Worm (Caenorhabditis elegans) whole organism, L1 larva: ENCODE results near the gene tkt-1.

Experiments used
- C04F5.9 ChIP-seq: sonication (generic microtip); optimal IDR thresholded peaks from 2 replicates; lab custom pipeline; 2016; ENCODE audit warnings: missing genetic modification characterization, missing compliant biosample characterization
- C34B4.2 ChIP-seq: sonication (generic microtip); optimal IDR thresholded peaks from 2 replicates; lab custom pipeline; 2017; ENCODE audit warnings: mild to moderate bottlenecking, missing genetic modification characterization, missing compliant biosample characterization
- alr-1 ChIP-seq: fragments of 200-800 bp; sonication (Bioruptor generic); optimal IDR thresholded peaks from 2 replicates; lab custom pipeline; 2018; ENCODE audit warnings: borderline replicate concordance, mild to moderate bottlenecking, missing genetic modification characterization, missing compliant biosample characterization
- aly-2 ChIP-seq: fragments of 150-350 bp; optimal IDR thresholded peaks from 2 replicates; lab custom pipeline; 2014; ENCODE audit warnings: missing biosample characterization, missing genetic modification characterization
- ama-1 ChIP-seq: fragments of 150-350 bp; optimal IDR thresholded peaks from 2 replicates; lab custom pipeline; 2014
- blmp-1 ChIP-seq: fragments of 150-350 bp; optimal IDR thresholded peaks from 2 replicates; lab custom pipeline; 2014; ENCODE audit warnings: missing biosample characterization, missing genetic modification characterization
- ceh-63 ChIP-seq: fragments of 200-800 bp; sonication (Bioruptor generic); optimal IDR thresholded peaks from 2 replicates; lab custom pipeline; 2018; ENCODE audit warnings: mild to moderate bottlenecking, missing genetic modification characterization, missing compliant biosample characterization
- ceh-8 ChIP-seq: fragments of 200-800 bp; sonication (Bioruptor generic); optimal IDR thresholded peaks from 2 replicates; lab custom pipeline; 2018; ENCODE audit warnings: mild to moderate bottlenecking, missing genetic modification characterization, moderate library complexity, missing compliant biosample characterization
- ceh-88 ChIP-seq: fragments of 200-800 bp; sonication (Bioruptor generic); IDR thresholded peaks from 2 replicates; pipeline ENCODE4 v1.3.6; 2022; ENCODE audit warnings: missing genetic modification characterization, missing compliant biosample characterization
- ceh-90 ChIP-seq: sonication (generic microtip); optimal IDR thresholded peaks from 2 replicates; lab custom pipeline; 2016; ENCODE audit warnings: missing genetic modification characterization, missing compliant biosample characterization
- dpl-1 ChIP-seq, 3 experiments: fragments of 150-350 bp in 2 of 3; sonication (generic microtip) in 1 of 3; optimal IDR thresholded peaks; 2 replicates each; lab custom pipeline; 2014 to 2017; ENCODE audit warnings: missing biosample characterization in 3 of 3, missing genetic modification characterization in 3 of 3, missing genetic modification reagents in 3 of 3
- dsc-1 ChIP-seq: sonication (generic microtip); optimal IDR thresholded peaks from 2 replicates; lab custom pipeline; 2016; ENCODE audit warnings: mild to moderate bottlenecking, missing genetic modification characterization, missing compliant biosample characterization
- egl-13 ChIP-seq: sonication (generic microtip); optimal IDR thresholded peaks from 2 replicates; lab custom pipeline; 2016; ENCODE audit warnings: missing genotype, missing genetic modification reagents, missing genetic modification characterization, missing compliant biosample characterization
- egl-27 ChIP-seq, 2 experiments: fragments of 150-350 bp in 1 of 2; sonication (generic microtip); optimal IDR thresholded peaks; 3 replicates each; lab custom pipeline; 2017 to 2018; ENCODE audit warnings: missing biosample characterization in 2 of 2, missing genetic modification characterization in 2 of 2, missing genetic modification reagents in 2 of 2
- elt-2 ChIP-seq: sonication (generic microtip); optimal IDR thresholded peaks from 2 replicates; lab custom pipeline; 2016; ENCODE audit warnings: missing genetic modification characterization, mild to moderate bottlenecking, inconsistent platforms, missing compliant biosample characterization, missing genetic modification reagents
- ets-5 ChIP-seq: fragments of 200-800 bp; sonication (Bioruptor generic); IDR thresholded peaks from 2 replicates; pipeline ENCODE4 v1.3.6; 2022; ENCODE audit warnings: missing genetic modification characterization, missing compliant biosample characterization
- fkh-10 ChIP-seq: sonication (generic microtip); optimal IDR thresholded peaks from 2 replicates; lab custom pipeline; 2017; ENCODE audit warnings: missing biosample characterization, missing genetic modification reagents, missing genetic modification characterization
- fkh-4 ChIP-seq: sonication (generic microtip); optimal IDR thresholded peaks from 2 replicates; lab custom pipeline; 2016; ENCODE audit warnings: missing compliant biosample characterization, missing genetic modification characterization, borderline replicate concordance
- fos-1 ChIP-seq: fragments of 150-350 bp; optimal IDR thresholded peaks from 2 replicates; lab custom pipeline; 2014; ENCODE audit warnings: missing biosample characterization, missing genetic modification characterization
- hlh-4 ChIP-seq: sonication (generic microtip); optimal IDR thresholded peaks from 2 replicates; lab custom pipeline; 2016; ENCODE audit warnings: mild to moderate bottlenecking, missing genetic modification characterization, missing compliant biosample characterization
- hpl-2 ChIP-seq: fragments of 150-350 bp; optimal IDR thresholded peaks from 2 replicates; lab custom pipeline; 2014; ENCODE audit warnings: missing biosample characterization, missing genetic modification reagents, missing genetic modification characterization
- isw-1 ChIP-seq: fragments of 200-800 bp; sonication (Bioruptor generic); IDR thresholded peaks from 2 replicates; pipeline ENCODE4 v1.3.6; 2022; ENCODE audit warnings: missing genetic modification characterization, missing compliant biosample characterization
- lin-14 ChIP-seq: fragments of 200-800 bp; sonication (Bioruptor generic); optimal IDR thresholded peaks from 2 replicates; lab custom pipeline; 2018; ENCODE audit warnings: mild to moderate bottlenecking, missing genetic modification characterization, moderate library complexity, missing compliant biosample characterization
- lin-15B ChIP-seq: fragments of 150-350 bp; sonication (generic microtip); optimal IDR thresholded peaks from 3 replicates; lab custom pipeline; 2014; ENCODE audit warnings: missing biosample characterization, missing genetic modification characterization
- lin-39 ChIP-seq: fragments of 150-350 bp; optimal IDR thresholded peaks from 2 replicates; lab custom pipeline; 2014; ENCODE audit warnings: missing biosample characterization, missing genetic modification reagents, missing genetic modification characterization
- mab-9 ChIP-seq: fragments of 200-800 bp; sonication (Bioruptor generic); IDR thresholded peaks from 2 replicates; pipeline ENCODE4 v1.3.6; 2022; ENCODE audit warnings: missing genetic modification reagents, missing genetic modification characterization, missing compliant biosample characterization
- mdl-1 ChIP-seq, 2 experiments: fragments of 150-350 bp; optimal IDR thresholded peaks; 2 replicates each; lab custom pipeline; 2014 to 2017; ENCODE audit warnings: missing biosample characterization in 2 of 2, missing genetic modification characterization in 2 of 2, inconsistent platforms in 1 of 2
- mep-1 ChIP-seq: fragments of 150-350 bp; optimal IDR thresholded peaks from 2 replicates; lab custom pipeline; 2014; ENCODE audit warnings: missing biosample characterization, missing genetic modification characterization
- nhr-11 ChIP-seq: fragments of 150-350 bp; optimal IDR thresholded peaks from 2 replicates; lab custom pipeline; 2014; ENCODE audit warnings: missing biosample characterization, missing genetic modification characterization
- nhr-12 ChIP-seq: sonication (generic microtip); optimal IDR thresholded peaks from 2 replicates; lab custom pipeline; 2017; ENCODE audit warnings: missing biosample characterization, missing genetic modification characterization
- nhr-20 ChIP-seq: sonication (generic microtip); optimal IDR thresholded peaks from 2 replicates; lab custom pipeline; 2016; ENCODE audit warnings: mild to moderate bottlenecking, missing genetic modification characterization, missing compliant biosample characterization
- nhr-28 ChIP-seq: fragments of 150-350 bp; optimal IDR thresholded peaks from 2 replicates; lab custom pipeline; 2014; ENCODE audit warnings: missing biosample characterization, missing genetic modification characterization
- nhr-71 ChIP-seq: sonication (generic microtip); optimal IDR thresholded peaks from 2 replicates; lab custom pipeline; 2016; ENCODE audit warnings: mild to moderate bottlenecking, missing genetic modification characterization, moderate library complexity, missing compliant biosample characterization
- nhr-76 ChIP-seq: sonication (generic microtip); optimal IDR thresholded peaks from 2 replicates; lab custom pipeline; 2017; ENCODE audit warnings: missing biosample characterization, missing genetic modification characterization
- nhr-77 ChIP-seq: fragments of 150-350 bp; optimal IDR thresholded peaks from 2 replicates; lab custom pipeline; 2014; ENCODE audit warnings: missing biosample characterization, missing genetic modification characterization
- nhr-90 ChIP-seq: sonication (generic microtip); optimal IDR thresholded peaks from 2 replicates; lab custom pipeline; 2016; ENCODE audit warnings: mild to moderate bottlenecking, missing genetic modification characterization, missing compliant biosample characterization; ENCODE audit not compliant: poor library complexity
- snpc-4 ChIP-seq: fragments of 150-350 bp; optimal IDR thresholded peaks from 2 replicates; lab custom pipeline; 2014; ENCODE audit warnings: missing biosample characterization, missing genetic modification characterization
- sup-37 ChIP-seq: fragments of 200-800 bp; sonication (Bioruptor generic); optimal IDR thresholded peaks from 2 replicates; lab custom pipeline; 2018; ENCODE audit warnings: mild to moderate bottlenecking, missing genetic modification characterization, missing compliant biosample characterization
- unc-30 ChIP-seq: sonication (generic microtip); optimal IDR thresholded peaks from 2 replicates; lab custom pipeline; 2017; ENCODE audit warnings: missing biosample characterization, missing genetic modification characterization
- xbp-1 ChIP-seq: sonication (generic microtip); optimal IDR thresholded peaks from 2 replicates; lab custom pipeline; 2016; ENCODE audit warnings: missing genetic modification characterization, missing compliant biosample characterization
- ztf-11 ChIP-seq, 2 experiments: sonication (generic microtip); optimal IDR thresholded peaks; 2 replicates each; lab custom pipeline; 2016 to 2017; ENCODE audit warnings: missing genetic modification characterization in 2 of 2, missing biosample characterization in 1 of 2, missing compliant biosample characterization in 1 of 2
- ztf-4 ChIP-seq: fragments of 150-350 bp; optimal IDR thresholded peaks from 2 replicates; lab custom pipeline; 2014; ENCODE audit warnings: missing biosample characterization, missing genetic modification characterization

tkt-1 gene

DNA sequence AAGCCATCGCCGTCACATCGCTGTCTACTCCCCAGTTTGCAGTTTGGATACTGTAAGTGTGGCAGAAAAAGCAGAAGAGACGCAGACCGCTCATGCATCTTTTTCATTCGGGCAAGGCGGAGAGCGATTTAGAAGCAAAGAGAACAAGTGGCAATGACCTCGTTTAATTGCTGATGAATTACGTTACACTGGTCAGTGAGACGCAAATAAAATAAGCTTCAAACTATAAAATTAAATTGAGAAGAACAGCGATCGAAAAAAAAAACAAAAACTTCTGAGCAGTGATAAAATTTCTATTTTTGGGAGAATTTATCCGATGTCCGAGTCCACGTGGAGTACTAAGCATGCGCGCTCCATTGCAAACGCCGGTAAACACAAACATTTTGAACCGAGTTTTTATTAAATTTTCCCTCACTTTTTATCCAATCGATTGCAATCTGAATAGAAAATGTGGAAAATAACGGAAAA is 21.3 kb upstream of the tkt-1 start, which contains the start of gene C24F3.2 (continued):
- TF ChIP-seq fkh-4 (tag; lab: Kevin White, UChicago) (no peak), ceh-63 (no peak), nhr-71 (peak; percentile 81), dpl-1 (GFP tag; optimal IDR thresholded peaks at IDR 0.05; lab: Kevin White, UChicago) (peak; percentile 60 to 85 (median 74)), isw-1 (peak; percentile 16; the same call in 1 of the 2 replicates), sup-37 (GFP tag; lab: Kevin White, UChicago) (peak; percentile 45), elt-2 (tag; lab: Kevin White, UChicago) (no peak)

DNA sequence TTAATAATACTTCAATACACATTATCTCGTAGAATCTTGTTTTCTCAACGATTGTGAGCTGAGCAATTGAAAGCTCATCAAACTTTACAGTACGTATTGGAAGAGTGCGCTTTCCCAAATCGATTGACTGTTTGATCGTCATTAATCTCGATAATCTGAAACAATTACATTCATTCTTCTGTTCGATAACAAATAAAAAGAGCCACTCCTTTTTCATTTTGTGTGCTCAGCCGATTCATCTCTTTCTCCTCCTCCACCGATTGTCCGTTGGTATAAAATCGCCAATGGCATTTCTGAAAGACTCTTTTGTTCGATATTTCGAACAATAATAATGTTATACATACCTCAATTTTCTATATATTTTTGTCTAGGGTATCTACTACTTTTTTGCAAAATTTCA is 19.7 kb upstream of the tkt-1 start, which contains the start of gene nas-12:
Gene nas-12, plus strand, starts transcription at position 301 of the 400 bp plus-strand sequence.
- TF ChIP-seq nhr-20 (no peak), C04F5.9 (tag; lab: Kevin White, UChicago) (no peak), ztf-11 (tag; optimal IDR thresholded peaks at IDR 0.05; lab: Kevin White, UChicago) (no peak), hlh-4 (tag; lab: Kevin White, UChicago) (no peak), dsc-1 (tag; lab: Kevin White, UChicago) (no peak), nhr-12 (tag; lab: Kevin White, UChicago) (no peak), blmp-1 (no peak), aly-2 (tag; lab: Kevin White, UChicago) (no peak)

DNA sequence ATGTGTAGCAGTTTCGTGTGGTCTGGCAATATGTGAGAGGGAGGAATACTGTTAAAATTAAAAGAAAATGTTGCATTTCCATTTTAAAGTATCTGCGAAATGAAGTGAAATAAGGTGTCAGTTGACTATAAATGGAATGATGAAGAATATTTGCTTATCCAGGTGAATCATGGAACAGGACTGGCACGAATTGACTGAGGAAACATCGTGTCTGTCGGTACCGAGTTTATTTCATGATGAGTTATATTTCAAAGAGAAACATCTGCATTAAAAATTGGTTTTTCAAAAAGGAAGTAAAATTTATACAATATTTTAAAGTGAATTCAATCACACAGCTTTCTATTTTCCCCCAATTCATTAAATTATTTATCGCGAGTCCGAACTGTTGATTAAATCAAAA is 15.9 kb upstream of the tkt-1 start, which contains the start of gene F01G10.6:
Gene F01G10.6, minus strand, starts transcription at position 101 of the 400 bp plus-strand sequence.
- no peak for TF ChIP-seq xbp-1
- no peak for TF ChIP-seq egl-27 (tag; optimal IDR thresholded peaks at IDR 0.05; lab: Kevin White, UChicago)
- TF ChIP-seq ama-1 (lab: Kevin White, UChicago) = no peak
- no peak for TF ChIP-seq hpl-2
- no peak for TF ChIP-seq fkh-10 (GFP tag; lab: Kevin White, UChicago)
- TF ChIP-seq lin-39 (tag; lab: Kevin White, UChicago) = no peak
- no peak for TF ChIP-seq nhr-28 (tag; lab: Kevin White, UChicago)
- TF ChIP-seq mab-9 (GFP tag; lab: Robert Waterston, UW) = no peak
- TF ChIP-seq ztf-4 (tag; lab: Kevin White, UChicago) = no peak

DNA sequence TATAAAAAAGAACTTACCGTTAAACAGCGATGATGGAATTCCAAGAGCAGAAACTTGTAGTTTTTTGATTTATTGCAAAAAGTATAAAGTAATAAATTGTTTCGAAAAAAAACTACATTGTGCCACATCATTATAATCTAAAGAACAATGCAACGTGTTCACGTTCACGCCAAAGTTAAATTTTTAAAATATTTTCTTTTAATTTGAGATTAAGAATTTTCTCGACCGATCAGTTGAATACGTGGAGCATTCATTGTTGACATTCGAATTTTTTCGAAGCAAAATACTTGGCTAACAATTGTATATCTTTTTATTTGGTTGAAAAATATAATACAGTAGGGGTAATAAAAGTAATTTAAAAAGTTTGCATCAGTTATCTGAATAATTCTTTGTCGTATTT is 12.4 kb upstream of the tkt-1 start, which contains the start of gene F01G10.5:
Gene F01G10.5, minus strand, starts transcription at position 101 of the 400 bp plus-strand sequence.
- TF ChIP-seq elt-2 (tag; lab: Kevin White, UChicago) = no peak
- no peak for TF ChIP-seq ztf-11 (tag; optimal IDR thresholded peaks at IDR 0.05; lab: Kevin White, UChicago)
- no peak for TF ChIP-seq nhr-11
- no peak for TF ChIP-seq isw-1
- TF ChIP-seq nhr-76 (tag; lab: Kevin White, UChicago) = no peak
- TF ChIP-seq C34B4.2 (tag; lab: Kevin White, UChicago) = no peak
- TF ChIP-seq ceh-90 (tag; lab: Kevin White, UChicago) = no peak
- TF ChIP-seq ceh-63 = no peak
- TF ChIP-seq mep-1 = no peak
- no peak for TF ChIP-seq egl-13 (tag; lab: Kevin White, UChicago)
- TF ChIP-seq ceh-8 = no peak
- no peak for TF ChIP-seq snpc-4 (tag; lab: Kevin White, UChicago)
- TF ChIP-seq nhr-77 (tag; lab: Kevin White, UChicago) = no peak
- TF ChIP-seq lin-14 (GFP tag; lab: Kevin White, UChicago) = no peak

DNA sequence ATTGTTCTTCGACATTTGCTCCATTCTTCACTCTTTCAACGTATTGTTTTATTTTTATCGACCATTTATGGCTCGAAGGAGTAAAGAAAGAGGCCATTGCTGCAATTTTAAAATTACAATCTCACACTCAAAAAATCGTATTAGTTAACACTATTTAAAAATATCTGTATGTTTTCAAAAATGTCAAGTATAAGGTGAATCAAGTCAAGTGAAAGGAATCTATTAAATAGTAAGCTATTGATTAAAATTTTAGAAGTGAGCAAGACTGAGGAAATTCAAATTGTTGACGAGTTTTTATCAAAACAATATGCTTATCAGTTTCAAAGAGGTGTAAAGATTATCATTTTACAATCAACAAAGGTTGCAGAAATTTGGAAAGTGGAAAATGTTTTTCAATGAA is 11.0 kb upstream of the tkt-1 start, which contains the start of gene F01G10.4:
Gene F01G10.4, minus strand, starts transcription at position 101 of the 400 bp plus-strand sequence.
- TF ChIP-seq ceh-88 (no peak), mdl-1 (tag; optimal IDR thresholded peaks at IDR 0.05; lab: Kevin White, UChicago) (no peak), unc-30 (tag; lab: Kevin White, UChicago) (no peak), fos-1 (no peak), nhr-77 (tag; lab: Kevin White, UChicago) (no peak), nhr-12 (tag; lab: Kevin White, UChicago) (no peak), blmp-1 (no peak), lin-15B (no peak), nhr-90 (tag; lab: Kevin White, UChicago) (no peak), hpl-2 (no peak), ets-5 (GFP tag; lab: Robert Waterston, UW) (no peak), alr-1 (tag; lab: Kevin White, UChicago) (no peak), lin-39 (tag; lab: Kevin White, UChicago) (no peak)
